Worm (Caenorhabditis elegans): ENCODE measurements around the gene skih-2.

- TF ChIP-seq flt-1 (GFP tag; IDR thresholded peaks at IDR 0.05), result no peak
- TF ChIP-seq ama-1 (optimal IDR thresholded peaks at IDR 0.05), result no peak
- TF ChIP-seq scrt-1 (GFP tag; IDR thresholded peaks at IDR 0.05), result no peak
- TF ChIP-seq F13C5.2 (tag; optimal IDR thresholded peaks at IDR 0.05), result no peak
- no peak for TF ChIP-seq ets-7 (tag; optimal IDR thresholded peaks at IDR 0.05)
- no peak for TF ChIP-seq ceh-13 (GFP tag; optimal IDR thresholded peaks at IDR 0.05)
- no peak for TF ChIP-seq ceh-36 (tag; optimal IDR thresholded peaks at IDR 0.05)
- no peak for TF ChIP-seq tbx-37 (GFP tag; conservative IDR thresholded peaks at IDR 0.05)
- no peak for TF ChIP-seq pes-1 (GFP tag; IDR thresholded peaks at IDR 0.05)
- TF ChIP-seq tbx-11 (GFP tag; IDR thresholded peaks at IDR 0.05), result no peak
- TF ChIP-seq sea-1 (GFP tag; conservative IDR thresholded peaks at IDR 0.05), result no peak
- TF ChIP-seq hmg-4 (GFP tag; optimal IDR thresholded peaks at IDR 0.05), result no peak
- no peak for TF ChIP-seq hnd-1 (tag; optimal IDR thresholded peaks at IDR 0.05)
Observed at ce11 chrIV:11162451-11162850, 20.3 kb upstream of the skih-2 start, which contains the start of gene fbxb-9.
